Worm (Caenorhabditis elegans) whole organism, young adult: ENCODE data around the gene T28B11.1.

Experiments used
- ama-1 ChIP-seq, 3 experiments: fragments of 150-350 bp in 1 of 3; sonication (generic microtip) in 2 of 3; optimal IDR thresholded peaks; 2 replicates each; lab custom pipeline; 2014 to 2018; ENCODE audit warnings: missing biosample characterization in 2 of 3, missing genetic modification characterization in 2 of 3, missing genetic modification reagents in 2 of 3
- attf-6 ChIP-seq: fragments of 200-800 bp; sonication (Bioruptor generic); IDR thresholded peaks from 2 replicates; pipeline ENCODE4 v1.3.6; 2022; ENCODE audit warnings: missing genetic modification reagents, missing genetic modification characterization, missing compliant biosample characterization

ce11 chrV:10702910-10703309 is 29.3 kb downstream of the T28B11.1 start:
- TF ChIP-seq attf-6, result no peak
- TF ChIP-seq ama-1 (optimal IDR thresholded peaks at IDR 0.05; lab: Kevin White, UChicago), result no peak
- TF ChIP-seq ama-1 (GFP tag; optimal IDR thresholded peaks at IDR 0.05; lab: Kevin White, UChicago), result no peak
